Worm (Caenorhabditis elegans) whole organism, mixed stage, embryonic: ENCODE data around the gene ZK180.6.
A peak's percentile ranks its signal among the peaks of the same experiment; 100 is the strongest.

ENCODE experiments used
- M03D4.4 ChIP-seq: sonication (generic microtip); optimal IDR thresholded peaks from 2 replicates; lab custom pipeline; 2017; ENCODE audit warnings: mild to moderate bottlenecking, missing genetic modification characterization, missing compliant biosample characterization
- blmp-1 ChIP-seq: fragments of 150-350 bp; optimal IDR thresholded peaks from 2 replicates; lab custom pipeline; 2014; ENCODE audit warnings: missing biosample characterization, missing genetic modification characterization
- ceh-39 ChIP-seq: fragments of 150-350 bp; optimal IDR thresholded peaks from 2 replicates; lab custom pipeline; 2014; ENCODE audit warnings: missing biosample characterization, missing genetic modification characterization
- ceh-43 ChIP-seq: fragments of 200-800 bp; sonication (Bioruptor generic); optimal IDR thresholded peaks from 2 replicates; lab custom pipeline; 2018; ENCODE audit warnings: mild to moderate bottlenecking, missing genetic modification characterization, moderate library complexity, missing compliant biosample characterization
- ceh-83 ChIP-seq: fragments of 200-800 bp; sonication (Bioruptor generic); optimal IDR thresholded peaks from 2 replicates; lab custom pipeline; 2018; ENCODE audit warnings: mild to moderate bottlenecking, missing genetic modification characterization, missing compliant biosample characterization
- ces-1 ChIP-seq: fragments of 150-350 bp; optimal IDR thresholded peaks from 2 replicates; lab custom pipeline; 2014; ENCODE audit warnings: missing biosample characterization, missing genetic modification reagents, missing genetic modification characterization
- cnd-1 ChIP-seq: fragments of 200-800 bp; sonication (Bioruptor generic); optimal IDR thresholded peaks from 2 replicates; lab custom pipeline; 2018; ENCODE audit warnings: mild to moderate bottlenecking, missing genetic modification characterization, missing compliant biosample characterization
- drap-1 ChIP-seq: fragments of 200-800 bp; sonication (Bioruptor generic); optimal IDR thresholded peaks from 3 replicates; lab custom pipeline; 2018; ENCODE audit warnings: mild to moderate bottlenecking, missing genetic modification characterization, missing compliant biosample characterization
- elt-1 ChIP-seq: sonication (generic microtip); optimal IDR thresholded peaks from 2 replicates; lab custom pipeline; 2017; ENCODE audit warnings: missing genetic modification characterization, mild to moderate bottlenecking, missing compliant biosample characterization, antibody characterized with exemption, moderate library complexity, borderline replicate concordance; ENCODE audit not compliant: insufficient read depth
- elt-3 ChIP-seq: fragments of 150-350 bp; optimal IDR thresholded peaks from 2 replicates; lab custom pipeline; 2014; ENCODE audit warnings: missing biosample characterization, missing genetic modification characterization
- flh-1 ChIP-seq: fragments of 200-800 bp; sonication (Bioruptor generic); optimal IDR thresholded peaks from 2 replicates; lab custom pipeline; 2018; ENCODE audit warnings: mild to moderate bottlenecking, missing genetic modification characterization, moderate library complexity, missing compliant biosample characterization
- ham-2 ChIP-seq: fragments of 200-800 bp; sonication (Bioruptor generic); optimal IDR thresholded peaks from 2 replicates; lab custom pipeline; 2018; ENCODE audit warnings: mild to moderate bottlenecking, missing genetic modification characterization, missing compliant biosample characterization
- hlh-1 ChIP-seq: fragments of 150-350 bp; optimal IDR thresholded peaks from 2 replicates; lab custom pipeline; 2014; ENCODE audit warnings: missing biosample characterization, missing genetic modification reagents, missing genetic modification characterization
- lin-13 ChIP-seq: fragments of 150-350 bp; optimal IDR thresholded peaks from 2 replicates; lab custom pipeline; 2014; ENCODE audit warnings: missing biosample characterization, missing genetic modification characterization
- lin-32 ChIP-seq: fragments of 200-800 bp; sonication (Bioruptor generic); optimal IDR thresholded peaks from 2 replicates; lab custom pipeline; 2018; ENCODE audit warnings: mild to moderate bottlenecking, missing genetic modification characterization, missing compliant biosample characterization
- mep-1 ChIP-seq: fragments of 150-350 bp; optimal IDR thresholded peaks from 2 replicates; lab custom pipeline; 2017; ENCODE audit warnings: missing biosample characterization, missing genetic modification reagents, missing genetic modification characterization, inconsistent platforms
- mls-2 ChIP-seq: sonication (generic microtip); optimal IDR thresholded peaks from 2 replicates; lab custom pipeline; 2016; ENCODE audit warnings: mild to moderate bottlenecking, missing genetic modification characterization, moderate library complexity, missing compliant biosample characterization
- nhr-12 ChIP-seq: fragments of 150-350 bp; optimal IDR thresholded peaks from 2 replicates; lab custom pipeline; 2014; ENCODE audit warnings: missing biosample characterization, missing genetic modification characterization
- nhr-2 ChIP-seq: fragments of 150-350 bp; optimal IDR thresholded peaks from 2 replicates; lab custom pipeline; 2014; ENCODE audit warnings: missing biosample characterization, missing genetic modification characterization
- nhr-237 ChIP-seq: fragments of 150-350 bp; optimal IDR thresholded peaks from 2 replicates; lab custom pipeline; 2014; ENCODE audit warnings: missing biosample characterization, missing genetic modification characterization
- nhr-28 ChIP-seq: fragments of 150-350 bp; optimal IDR thresholded peaks from 2 replicates; lab custom pipeline; 2014; ENCODE audit warnings: missing biosample characterization, missing genetic modification characterization
- nhr-76 ChIP-seq: sonication (generic microtip); optimal IDR thresholded peaks from 2 replicates; lab custom pipeline; 2017; ENCODE audit warnings: missing biosample characterization, missing genetic modification characterization
- pha-4 ChIP-seq: fragments of 150-350 bp; optimal IDR thresholded peaks from 2 replicates; lab custom pipeline; 2018; ENCODE audit warnings: missing biosample characterization, missing genetic modification reagents, missing genetic modification characterization
- sem-2 ChIP-seq: fragments of 200-800 bp; sonication (Bioruptor generic); optimal IDR thresholded peaks from 2 replicates; lab custom pipeline; 2018; ENCODE audit warnings: mild to moderate bottlenecking, missing genetic modification characterization, missing compliant biosample characterization
- snpc-4 ChIP-seq: fragments of 150-350 bp; optimal IDR thresholded peaks from 2 replicates; lab custom pipeline; 2014; ENCODE audit warnings: missing biosample characterization, missing genetic modification characterization
- sptf-1 ChIP-seq: sonication (generic microtip); optimal IDR thresholded peaks from 2 replicates; lab custom pipeline; 2017; ENCODE audit warnings: mild to moderate bottlenecking, missing genetic modification characterization, moderate library complexity, missing compliant biosample characterization
- unc-62 ChIP-seq: fragments of 150-350 bp; optimal IDR thresholded peaks from 2 replicates; lab custom pipeline; 2014; ENCODE audit warnings: missing biosample characterization, missing genetic modification reagents, missing genetic modification characterization
- zip-8 ChIP-seq: fragments of 150-350 bp; optimal IDR thresholded peaks from 2 replicates; lab custom pipeline; 2014; ENCODE audit warnings: missing biosample characterization, missing genetic modification characterization
- ztf-11 ChIP-seq: fragments of 150-350 bp; optimal IDR thresholded peaks from 2 replicates; lab custom pipeline; 2014; ENCODE audit warnings: missing biosample characterization, missing genetic modification characterization

Gene ZK180.6

DNA sequence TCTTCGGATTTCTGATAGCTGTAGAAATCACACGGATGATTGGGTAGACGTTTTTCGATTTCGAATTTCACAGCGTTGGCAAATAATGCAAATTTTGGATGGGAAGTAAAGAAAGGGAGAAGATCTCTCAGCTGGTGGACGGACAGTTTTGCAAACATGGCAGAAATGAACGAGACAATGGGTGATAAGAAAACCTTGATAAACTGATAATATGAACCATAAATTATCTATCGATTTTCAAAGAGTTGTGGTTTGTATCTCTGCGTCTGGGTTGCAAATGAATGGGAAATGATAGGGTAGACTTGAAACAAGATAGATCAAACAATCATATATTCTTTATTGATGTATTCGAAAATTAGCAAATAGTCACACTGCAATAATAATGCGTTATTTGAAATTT lies 5.3 kb upstream of the ZK180.6 start, which contains the start of gene ZK185.3:
TSS of gene ZK185.3 (minus strand) at position 263 of the 400 bp plus-strand sequence.
- TF ChIP-seq drap-1 (no peak), blmp-1 (tag; lab: Kevin White, UChicago) (no peak), ces-1 (GFP tag; lab: Kevin White, UChicago) (no peak), snpc-4 (tag; lab: Kevin White, UChicago) (no peak), ztf-11 (no peak), ceh-43 (GFP tag; lab: Kevin White, UChicago) (no peak), nhr-2 (no peak), nhr-12 (no peak), nhr-76 (tag; lab: Kevin White, UChicago) (no peak), hlh-1 (tag; lab: Kevin White, UChicago) (no peak), zip-8 (tag; lab: Kevin White, UChicago) (no peak), lin-32 (no peak), nhr-237 (tag; lab: Kevin White, UChicago) (no peak), mep-1 (tag; lab: Kevin White, UChicago) (no peak), sptf-1 (tag; lab: Kevin White, UChicago) (no peak)

DNA sequence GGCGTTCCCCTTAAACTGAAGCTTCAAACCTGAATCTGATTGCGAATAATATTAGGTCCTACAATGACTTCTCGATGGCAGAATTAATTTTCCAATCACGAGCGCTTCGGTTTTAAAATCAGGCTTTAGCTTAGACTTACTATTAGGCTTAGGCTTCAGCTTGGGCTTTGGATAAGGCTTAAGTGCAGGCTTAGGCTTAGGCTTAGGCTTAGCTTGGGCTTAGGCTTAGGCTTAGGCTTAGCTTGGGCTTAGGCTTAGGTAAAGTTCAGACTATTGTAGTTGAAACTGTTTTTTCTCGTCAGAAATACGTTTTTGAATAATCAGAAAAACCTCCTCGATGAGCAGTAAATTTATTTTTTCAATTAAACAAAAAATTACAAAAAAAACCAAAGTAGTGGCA lies 1.9 kb upstream of the ZK180.6 start:
- TF ChIP-seq blmp-1 (tag; lab: Kevin White, UChicago) (no peak), mep-1 (tag; lab: Kevin White, UChicago) (no peak)
- TF ChIP-seq, all 35 proteins: peak for 0

DNA sequence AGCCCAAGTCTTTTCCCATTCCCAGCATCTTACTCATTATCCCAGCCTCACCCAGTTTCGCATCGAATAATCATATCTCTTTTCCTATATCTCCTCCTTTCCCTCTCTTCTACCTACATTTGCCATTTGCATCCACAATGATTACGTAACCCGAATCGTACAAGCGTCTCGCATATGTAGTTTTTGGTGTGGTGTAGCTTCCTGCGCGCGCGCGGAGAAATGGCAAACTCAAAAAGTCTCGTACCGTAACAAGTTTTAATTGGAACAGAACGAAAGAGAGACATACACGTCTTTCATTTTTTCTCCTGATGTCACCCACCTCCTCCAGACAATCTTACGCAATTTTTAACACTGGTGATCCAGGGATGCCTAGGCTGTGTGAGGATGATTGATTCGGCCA lies 1.2 kb upstream of the ZK180.6 start:
- no peak for TF ChIP-seq M03D4.4 (tag; lab: Kevin White, UChicago)
- TF ChIP-seq sem-2 (GFP tag; lab: Kevin White, UChicago): no peak
- TF ChIP-seq pha-4: no peak
- TF ChIP-seq snpc-4 (tag; lab: Kevin White, UChicago): no peak
- TF ChIP-seq nhr-237 (tag; lab: Kevin White, UChicago): no peak
- no peak for TF ChIP-seq unc-62 (GFP tag; lab: Kevin White, UChicago)
- no peak for TF ChIP-seq ceh-43 (GFP tag; lab: Kevin White, UChicago)
- TF ChIP-seq mls-2: no peak

DNA sequence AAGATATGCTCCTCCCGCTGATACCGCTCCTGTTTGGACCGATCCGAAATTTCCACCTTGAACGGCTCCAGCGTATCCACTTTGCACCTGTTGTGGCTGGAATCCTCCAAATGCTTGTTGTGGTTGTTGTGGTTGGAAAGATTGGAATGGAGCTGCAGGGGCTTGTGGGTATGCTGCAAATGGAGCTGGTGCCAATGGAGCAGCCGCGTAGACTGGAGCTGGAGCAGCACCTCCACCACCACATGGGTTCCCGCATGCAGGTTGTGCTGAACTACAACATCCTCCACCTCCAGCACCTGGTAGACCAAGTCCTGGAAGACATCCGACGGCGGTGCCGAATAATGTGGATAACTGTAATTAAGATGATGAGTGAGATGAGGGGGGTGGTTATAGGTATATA lies 1.4 kb downstream of the ZK180.6 start:
- no peak for TF ChIP-seq lin-13 (tag; lab: Kevin White, UChicago)
- no peak for TF ChIP-seq drap-1
- no peak for TF ChIP-seq ceh-43 (GFP tag; lab: Kevin White, UChicago)

DNA sequence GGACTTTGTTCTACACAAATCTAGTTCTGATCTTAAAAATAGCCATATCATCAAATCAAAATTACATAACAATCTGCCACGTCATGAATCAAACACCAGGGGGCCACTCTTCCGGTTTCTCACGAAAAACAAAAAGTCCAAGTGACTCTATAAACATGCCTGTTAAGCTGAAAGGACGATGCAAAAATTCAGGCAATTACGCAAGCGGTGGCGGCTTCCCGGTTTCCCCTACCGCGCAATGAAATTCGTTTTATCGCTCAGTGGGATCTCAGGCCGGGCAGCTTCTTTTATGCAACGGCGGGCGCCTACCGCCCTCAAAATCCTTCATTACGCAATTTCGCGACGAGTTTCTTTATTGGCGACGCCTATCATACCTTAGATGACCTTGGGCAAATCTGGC lies 5.1 kb downstream of the ZK180.6 start:
- no peak for TF ChIP-seq flh-1 (GFP tag; lab: Kevin White, UChicago)
- TF ChIP-seq nhr-2: no peak
- TF ChIP-seq pha-4: no peak
- no peak for TF ChIP-seq blmp-1 (tag; lab: Kevin White, UChicago)
- no peak for TF ChIP-seq unc-62 (GFP tag; lab: Kevin White, UChicago)
- no peak for TF ChIP-seq ceh-43 (GFP tag; lab: Kevin White, UChicago)
- TF ChIP-seq nhr-28 (tag; lab: Kevin White, UChicago): no peak
- TF ChIP-seq nhr-76 (tag; lab: Kevin White, UChicago): no peak

DNA sequence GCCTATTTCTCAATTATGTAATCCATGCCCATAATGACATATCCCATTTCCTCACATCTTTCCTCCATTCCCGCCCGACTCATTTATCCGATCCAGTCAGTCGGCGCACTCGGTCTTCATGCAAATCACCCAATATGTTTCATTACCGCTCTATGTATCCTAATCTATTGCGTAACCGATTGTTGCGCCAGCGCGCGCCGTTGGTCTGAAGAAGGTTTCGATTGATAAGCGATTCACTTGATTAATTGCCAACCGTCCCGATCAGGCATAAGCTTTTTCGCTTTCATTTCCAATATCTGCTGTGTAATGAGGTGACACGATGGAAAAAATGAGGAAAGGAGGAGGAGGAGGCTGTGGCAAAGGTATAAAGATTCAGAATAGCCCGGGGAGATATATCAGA lies 6.7 kb downstream of the ZK180.6 start:
- TF ChIP-seq ceh-39 (tag; lab: Kevin White, UChicago) (no peak), ham-2 (GFP tag; lab: Kevin White, UChicago) (peak; percentile 74), elt-1 (peak; percentile 2), sem-2 (GFP tag; lab: Kevin White, UChicago) (no peak), lin-13 (tag; lab: Kevin White, UChicago) (no peak), blmp-1 (tag; lab: Kevin White, UChicago) (peak; percentile 82), ceh-83 (GFP tag; lab: Kevin White, UChicago) (no peak), drap-1 (no peak), unc-62 (GFP tag; lab: Kevin White, UChicago) (peak; percentile 48), M03D4.4 (tag; lab: Kevin White, UChicago) (no peak), ceh-43 (GFP tag; lab: Kevin White, UChicago) (no peak), elt-3 (tag; lab: Kevin White, UChicago) (peak; percentile 90), cnd-1 (tag; lab: Kevin White, UChicago) (no peak), zip-8 (tag; lab: Kevin White, UChicago) (peak; percentile 65)
